Worm (Caenorhabditis elegans) whole organism, mixed stage, embryonic: ENCODE data around the gene F26F2.4.

ENCODE experiments used
- blmp-1 ChIP-seq: fragments of 150-350 bp; optimal IDR thresholded peaks from 2 replicates; lab custom pipeline; 2014; ENCODE audit warnings: missing biosample characterization, missing genetic modification characterization
- elt-3 ChIP-seq: fragments of 150-350 bp; optimal IDR thresholded peaks from 2 replicates; lab custom pipeline; 2014; ENCODE audit warnings: missing biosample characterization, missing genetic modification characterization
- lsy-2 ChIP-seq: fragments of 150-350 bp; optimal IDR thresholded peaks from 2 replicates; lab custom pipeline; 2014; ENCODE audit warnings: missing biosample characterization, missing genetic modification characterization
- mep-1 ChIP-seq: fragments of 150-350 bp; optimal IDR thresholded peaks from 2 replicates; lab custom pipeline; 2017; ENCODE audit warnings: missing biosample characterization, missing genetic modification reagents, missing genetic modification characterization, inconsistent platforms
- nhr-237 ChIP-seq: fragments of 150-350 bp; optimal IDR thresholded peaks from 2 replicates; lab custom pipeline; 2014; ENCODE audit warnings: missing biosample characterization, missing genetic modification characterization
- snpc-4 ChIP-seq: fragments of 150-350 bp; optimal IDR thresholded peaks from 2 replicates; lab custom pipeline; 2014; ENCODE audit warnings: missing biosample characterization, missing genetic modification characterization
- unc-62 ChIP-seq: fragments of 150-350 bp; optimal IDR thresholded peaks from 2 replicates; lab custom pipeline; 2014; ENCODE audit warnings: missing biosample characterization, missing genetic modification reagents, missing genetic modification characterization
- ztf-11 ChIP-seq: fragments of 150-350 bp; optimal IDR thresholded peaks from 2 replicates; lab custom pipeline; 2014; ENCODE audit warnings: missing biosample characterization, missing genetic modification characterization

ce11 chrV:20545742-20546141 is 23.4 kb upstream of the F26F2.4 start:
- no peak for TF ChIP-seq nhr-237
- no peak for TF ChIP-seq blmp-1
- TF ChIP-seq elt-3 (tag; lab: Kevin White, UChicago): no peak
- no peak for TF ChIP-seq ztf-11 (tag; lab: Kevin White, UChicago)
- no peak for TF ChIP-seq lsy-2 (tag; lab: Kevin White, UChicago)
- TF ChIP-seq unc-62: no peak
- no peak for TF ChIP-seq snpc-4 (tag; lab: Kevin White, UChicago)
- TF ChIP-seq mep-1 (tag; lab: Kevin White, UChicago): no peak
